Fruit fly (Drosophila melanogaster): ENCODE data around the gene chico.

Gene chico

dm6 chr2L:10266511-10266910, 19.6 kb upstream of the chico start, which contains the start of gene CG4953:
CG4953 (plus strand) TSS chr2L:10266703.
- TF ChIP-seq Myc (optimal IDR thresholded peaks at IDR 0.05): no peak

- TF ChIP-seq Sin3A (optimal IDR thresholded peaks at IDR 0.05): no peak
- TF ChIP-seq ttk (optimal IDR thresholded peaks at IDR 0.05): no peak
- no peak for TF ChIP-seq insv (optimal IDR thresholded peaks at IDR 0.05)
- TF ChIP-seq h (optimal IDR thresholded peaks at IDR 0.05): no peak
- TF ChIP-seq Myc (optimal IDR thresholded peaks at IDR 0.05): no peak
- TF ChIP-seq psq (optimal IDR thresholded peaks at IDR 0.05): no peak
Measured at dm6 chr2L:10265129-10265528, 18.3 kb upstream of the chico start, which contains the start of gene Mob3. Mob3 (plus strand) TSS chr2L:10265336.

- TF ChIP-seq ttk (optimal IDR thresholded peaks at IDR 0.05) (no peak), Myc (optimal IDR thresholded peaks at IDR 0.05) (no peak), psq (optimal IDR thresholded peaks at IDR 0.05) (no peak), insv (optimal IDR thresholded peaks at IDR 0.05) (no peak), h (optimal IDR thresholded peaks at IDR 0.05) (no peak), Sin3A (optimal IDR thresholded peaks at IDR 0.05) (no peak)
Measured at dm6 chr2L:10263830-10264634, 17.2 kb upstream of the chico start, which contains the start of gene REPTOR-BP. REPTOR-BP (plus strand) TSS chr2L:10264125.

- TF ChIP-seq Sin3A (optimal IDR thresholded peaks at IDR 0.05): no peak
- no peak for TF ChIP-seq h (optimal IDR thresholded peaks at IDR 0.05)
- TF ChIP-seq Myc (optimal IDR thresholded peaks at IDR 0.05): no peak
- TF ChIP-seq ttk (optimal IDR thresholded peaks at IDR 0.05): no peak
- TF ChIP-seq insv (optimal IDR thresholded peaks at IDR 0.05): no peak
- TF ChIP-seq psq (optimal IDR thresholded peaks at IDR 0.05): no peak
Measured at dm6 chr2L:10263343-10263744, 16.5 kb upstream of the chico start, which contains the start of gene Rsf1. Rsf1 (minus strand) TSS chr2L:10263554.

dm6 chr2L:10261774-10262173, 14.9 kb upstream of the chico start:
- TF ChIP-seq h (optimal IDR thresholded peaks at IDR 0.05) (no peak), insv (optimal IDR thresholded peaks at IDR 0.05) (no peak), Sin3A (optimal IDR thresholded peaks at IDR 0.05) (no peak), ttk (optimal IDR thresholded peaks at IDR 0.05) (no peak), Myc (optimal IDR thresholded peaks at IDR 0.05) (no peak), psq (optimal IDR thresholded peaks at IDR 0.05) (no peak)

dm6 chr2L:10260750-10261493, 14.0 kb upstream of the chico start, which contains the start of gene Pten:
Pten (minus strand) TSS chr2L:10261049.
- TF ChIP-seq h (optimal IDR thresholded peaks at IDR 0.05) (no peak), ttk (optimal IDR thresholded peaks at IDR 0.05) (no peak), Myc (optimal IDR thresholded peaks at IDR 0.05) (no peak), insv (optimal IDR thresholded peaks at IDR 0.05) (no peak), Sin3A (optimal IDR thresholded peaks at IDR 0.05) (no peak), psq (optimal IDR thresholded peaks at IDR 0.05) (no peak)

- TF ChIP-seq h (optimal IDR thresholded peaks at IDR 0.05) (no peak), Myc (optimal IDR thresholded peaks at IDR 0.05) (no peak), Sin3A (optimal IDR thresholded peaks at IDR 0.05) (no peak), ttk (optimal IDR thresholded peaks at IDR 0.05) (no peak), insv (optimal IDR thresholded peaks at IDR 0.05) (no peak), psq (optimal IDR thresholded peaks at IDR 0.05) (no peak)
Measured at dm6 chr2L:10259960-10260749, 13.3 kb upstream of the chico start.

dm6 chr2L:10255725-10256158, 8.9 kb upstream of the chico start, which contains the start of gene CG5676:
CG5676 (minus strand) TSS chr2L:10255891.
- TF ChIP-seq insv (optimal IDR thresholded peaks at IDR 0.05): no peak
- no peak for TF ChIP-seq ttk (optimal IDR thresholded peaks at IDR 0.05)
- no peak for TF ChIP-seq h (optimal IDR thresholded peaks at IDR 0.05)
- no peak for TF ChIP-seq psq (optimal IDR thresholded peaks at IDR 0.05)

- TF ChIP-seq ttk (optimal IDR thresholded peaks at IDR 0.05) (no peak), psq (optimal IDR thresholded peaks at IDR 0.05) (no peak), insv (optimal IDR thresholded peaks at IDR 0.05) (no peak), Sin3A (optimal IDR thresholded peaks at IDR 0.05) (no peak), Myc (optimal IDR thresholded peaks at IDR 0.05) (no peak), h (optimal IDR thresholded peaks at IDR 0.05) (no peak)
Measured at dm6 chr2L:10251592-10251991, 4.7 kb upstream of the chico start, which contains the start of gene Ror. Ror (plus strand) TSS chr2L:10251843.

dm6 chr2L:10250441-10250847, 3.6 kb upstream of the chico start, which contains the start of the genes bsk and CG31717:
bsk (minus strand) TSS chr2L:10250501.
CG31717 (plus strand) TSS chr2L:10250737.
- TF ChIP-seq h (optimal IDR thresholded peaks at IDR 0.05): no peak
- TF ChIP-seq psq (optimal IDR thresholded peaks at IDR 0.05): no peak
- no peak for TF ChIP-seq ttk (optimal IDR thresholded peaks at IDR 0.05)
- TF ChIP-seq Myc (optimal IDR thresholded peaks at IDR 0.05): no peak
- no peak for TF ChIP-seq insv (optimal IDR thresholded peaks at IDR 0.05)
- TF ChIP-seq Sin3A (optimal IDR thresholded peaks at IDR 0.05): no peak

dm6 chr2L:10249655-10250202, 2.9 kb upstream of the chico start:
- TF ChIP-seq ttk (optimal IDR thresholded peaks at IDR 0.05) (no peak), Myc (optimal IDR thresholded peaks at IDR 0.05) (no peak), insv (optimal IDR thresholded peaks at IDR 0.05) (no peak)

Measured in Kc167 (cell line).